Fruit fly (Drosophila melanogaster): ENCODE data around the gene CG32298.
A peak's percentile ranks its signal among the peaks of the same experiment; 100 is the strongest.

The CG32298 gene

DNA sequence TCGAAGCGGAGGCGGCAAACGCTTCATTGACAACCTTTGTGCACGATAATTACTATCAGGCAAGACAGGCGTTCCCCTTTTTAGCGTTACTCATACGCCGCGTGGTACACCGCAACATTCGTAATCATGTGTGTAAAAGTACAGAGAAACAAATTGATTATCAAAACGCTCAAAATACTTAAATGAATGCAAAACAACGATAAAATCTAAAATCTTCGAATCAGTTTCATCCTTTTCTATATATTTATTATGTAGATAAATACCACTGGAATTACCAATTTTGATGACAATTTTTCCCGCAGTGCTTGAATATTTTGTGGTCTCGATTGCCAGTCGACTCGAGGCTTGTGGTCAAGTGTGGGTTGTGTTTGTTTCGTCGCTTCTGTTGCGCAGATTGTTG is 20.1 kb upstream of the CG32298 start:
- TF ChIP-seq jim (GFP tag; optimal IDR thresholded peaks at IDR 0.05) (no peak), Hr83 (GFP tag; optimal IDR thresholded peaks at IDR 0.05; ENCODE audit: poor library complexity, severe bottlenecking) (no peak), foxo (GFP tag; optimal IDR thresholded peaks at IDR 0.05) (peak in 1 of 2 experiments; percentile 31), OdsH (GFP tag; optimal IDR thresholded peaks at IDR 0.05) (peak; percentile 15), br (GFP tag; optimal IDR thresholded peaks at IDR 0.05) (no peak), h (GFP tag; optimal IDR thresholded peaks at IDR 0.05) (peak; percentile 51)

DNA sequence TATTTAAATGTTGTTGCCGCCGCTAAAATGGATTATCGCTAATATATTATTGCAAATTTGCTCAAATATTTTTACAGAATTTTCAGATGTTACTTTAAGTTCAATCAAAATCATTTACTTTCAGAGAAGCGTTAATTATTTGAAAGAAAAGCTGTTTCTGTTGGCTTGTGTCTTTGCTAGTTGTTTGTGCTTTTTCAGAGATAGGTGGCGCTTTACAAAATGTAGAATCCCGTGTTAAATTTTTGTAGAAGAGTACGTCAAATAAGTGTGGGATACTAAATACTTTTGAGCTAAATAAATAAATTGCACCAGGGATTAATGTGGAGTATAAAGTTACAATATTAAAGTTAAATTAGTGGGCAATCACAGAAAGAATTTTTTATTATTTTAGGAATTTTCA is 18.5 kb upstream of the CG32298 start:
- no peak for TF ChIP-seq N (GFP tag; optimal IDR thresholded peaks at IDR 0.05)
- TF ChIP-seq dmrt93B (GFP tag; optimal IDR thresholded peaks at IDR 0.05), result no peak
- TF ChIP-seq dl (GFP tag; optimal IDR thresholded peaks at IDR 0.05; ENCODE audit: insufficient read depth in 1 of 2, partially characterized antibody in 2 of 2), result no peak
- TF ChIP-seq lola (GFP tag; optimal IDR thresholded peaks at IDR 0.05), result no peak
- peak; percentile 42 for TF ChIP-seq fru (GFP tag; optimal IDR thresholded peaks at IDR 0.05)
- no peak for TF ChIP-seq Hr83 (GFP tag; optimal IDR thresholded peaks at IDR 0.05; ENCODE audit: poor library complexity, severe bottlenecking)
- TF ChIP-seq Hr78 (GFP tag; optimal IDR thresholded peaks at IDR 0.05), result no peak
- no peak for TF ChIP-seq Jra (GFP tag; optimal IDR thresholded peaks at IDR 0.05)

DNA sequence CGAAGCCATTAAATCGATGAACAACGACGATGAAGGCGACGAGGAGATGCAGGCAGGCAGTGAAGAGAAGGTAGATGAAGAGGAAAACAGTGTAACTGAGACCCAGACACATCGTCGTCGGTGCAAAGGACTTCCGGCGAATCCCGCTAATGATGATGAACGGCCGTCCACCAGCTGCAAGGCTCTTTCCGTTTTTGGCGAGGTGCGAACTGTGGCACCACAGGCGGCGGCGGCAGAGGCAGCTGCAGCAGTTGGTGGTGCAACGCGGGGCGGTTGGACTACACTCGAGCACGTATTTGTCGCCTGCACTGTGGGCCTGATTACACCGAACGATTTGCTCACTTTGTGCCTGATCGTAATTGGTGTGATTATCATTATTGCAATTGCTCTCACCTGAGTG is 17.2 kb upstream of the CG32298 start:
- peak; percentile 28 for TF ChIP-seq Vsx2 (GFP tag; optimal IDR thresholded peaks at IDR 0.05; ENCODE audit: partially characterized antibody)
- TF ChIP-seq Sp1 (GFP tag; optimal IDR thresholded peaks at IDR 0.05), result no peak
- no peak for TF ChIP-seq Dfd (GFP tag; optimal IDR thresholded peaks at IDR 0.05)
- no peak for TF ChIP-seq CG32264 (GFP tag; optimal IDR thresholded peaks at IDR 0.05)

DNA sequence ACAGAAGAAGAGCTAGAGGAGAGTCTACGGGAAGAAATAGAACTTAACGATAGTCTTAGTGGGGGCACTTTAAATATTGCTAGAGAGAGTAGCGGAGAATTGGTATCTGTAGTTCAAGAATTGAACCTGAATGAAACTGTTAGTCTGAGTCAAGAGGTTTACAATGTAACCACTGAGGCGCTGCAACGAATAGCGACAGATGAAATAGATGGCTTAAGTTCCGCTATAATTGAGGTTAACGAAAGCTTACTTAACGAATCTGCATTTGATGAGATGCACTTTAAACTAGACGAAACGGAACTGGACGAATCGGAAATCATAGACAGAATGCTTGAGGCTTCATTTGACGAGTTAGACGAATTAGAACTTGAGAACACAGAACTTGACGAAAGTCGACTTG is 16.5 kb upstream of the CG32298 start:
- no peak for TF ChIP-seq Mio (GFP tag; optimal IDR thresholded peaks at IDR 0.05)
- no peak for TF ChIP-seq psq (GFP tag; optimal IDR thresholded peaks at IDR 0.05)
- no peak for TF ChIP-seq woc (GFP tag; optimal IDR thresholded peaks at IDR 0.05)
- TF ChIP-seq Sp1 (GFP tag; optimal IDR thresholded peaks at IDR 0.05), result no peak
- TF ChIP-seq Dif (GFP tag; optimal IDR thresholded peaks at IDR 0.05; ENCODE audit: partially characterized antibody), result no peak
- TF ChIP-seq Hr83 (GFP tag; optimal IDR thresholded peaks at IDR 0.05; ENCODE audit: poor library complexity, severe bottlenecking), result no peak
- TF ChIP-seq N (GFP tag; optimal IDR thresholded peaks at IDR 0.05), result no peak
- no peak for TF ChIP-seq sage (GFP tag; optimal IDR thresholded peaks at IDR 0.05)
- TF ChIP-seq Vsx2 (GFP tag; optimal IDR thresholded peaks at IDR 0.05; ENCODE audit: partially characterized antibody), result no peak
- no peak for TF ChIP-seq dmrt93B (GFP tag; optimal IDR thresholded peaks at IDR 0.05)
- no peak for TF ChIP-seq fru (GFP tag; optimal IDR thresholded peaks at IDR 0.05)
- no peak for TF ChIP-seq dl (GFP tag; optimal IDR thresholded peaks at IDR 0.05; ENCODE audit: insufficient read depth in 1 of 2, partially characterized antibody in 2 of 2)
- TF ChIP-seq dsf (GFP tag; optimal IDR thresholded peaks at IDR 0.05; ENCODE audit: borderline replicate concordance), result no peak
- no peak for TF ChIP-seq CG32264 (GFP tag; optimal IDR thresholded peaks at IDR 0.05)
- no peak for TF ChIP-seq Hr78 (GFP tag; optimal IDR thresholded peaks at IDR 0.05)
- no peak for TF ChIP-seq Hnf4 (GFP tag; optimal IDR thresholded peaks at IDR 0.05)

DNA sequence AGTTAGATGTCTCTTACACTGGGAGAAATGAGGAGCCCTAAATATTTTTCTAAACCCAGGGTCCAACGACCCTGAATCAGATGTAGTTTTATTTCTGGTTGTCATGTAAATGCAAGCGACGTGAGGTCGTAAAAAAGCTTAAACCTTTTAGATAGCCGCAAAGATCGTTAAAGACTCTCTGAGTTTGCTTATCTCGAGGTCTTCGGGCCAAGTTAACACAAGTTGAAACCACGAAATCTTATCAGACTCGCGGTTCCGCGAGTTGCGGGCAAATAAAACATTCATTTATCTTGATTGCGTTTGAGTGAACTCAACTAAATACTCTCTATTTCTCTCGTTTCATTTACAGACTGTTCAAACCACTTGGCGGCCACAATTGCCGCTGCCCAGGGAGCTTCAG is 11.4 kb upstream of the CG32298 start:
- TF ChIP-seq CG9705 (GFP tag; optimal IDR thresholded peaks at IDR 0.05) (no peak), fru (GFP tag; optimal IDR thresholded peaks at IDR 0.05) (peak; percentile 22), CrebA (GFP tag; optimal IDR thresholded peaks at IDR 0.05; ENCODE audit: borderline replicate concordance) (peak; percentile 52), Hr83 (GFP tag; optimal IDR thresholded peaks at IDR 0.05; ENCODE audit: poor library complexity, severe bottlenecking) (no peak), Myc (optimal IDR thresholded peaks at IDR 0.05) (no peak)

DNA sequence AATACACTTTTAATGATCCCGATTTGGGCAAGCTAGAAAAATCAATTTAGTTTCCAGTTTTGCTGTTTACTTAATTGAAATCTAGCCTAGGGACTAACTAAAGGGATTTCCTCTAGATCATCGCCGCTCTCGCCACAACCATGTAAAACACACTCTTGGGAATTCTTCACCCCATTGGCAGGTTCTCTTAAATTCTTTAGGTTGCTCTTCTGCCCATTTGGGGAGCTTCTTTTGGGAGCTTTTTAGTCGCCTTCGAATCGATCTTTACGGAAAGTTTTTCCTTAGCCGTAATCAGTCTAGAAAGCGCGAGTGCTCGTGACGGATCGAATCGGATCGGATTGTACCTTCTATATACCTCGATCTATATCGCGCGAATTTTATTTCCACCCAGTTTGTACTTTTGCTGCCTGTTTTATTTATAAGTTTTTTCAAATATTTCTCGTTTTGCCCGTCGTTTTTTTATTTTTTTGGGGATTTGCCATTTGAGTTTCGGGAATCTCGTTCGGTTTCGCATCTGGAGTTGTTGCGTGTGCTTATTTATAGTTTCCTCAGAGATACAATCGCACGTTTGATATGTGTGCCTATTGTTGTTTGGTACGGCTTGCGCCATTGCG is 9.5 kb upstream of the CG32298 start:
- TF ChIP-seq h (GFP tag; optimal IDR thresholded peaks at IDR 0.05) (peak; percentile 29), Hr83 (GFP tag; optimal IDR thresholded peaks at IDR 0.05; ENCODE audit: poor library complexity, severe bottlenecking) (no peak)
